Fruit fly (Drosophila melanogaster): ENCODE measurements around the gene CG14223.

The CG14223 gene

dm6 chrX:19622924-19623323, 40.8 kb downstream of the CG14223 start, which contains the start of the genes Naa20A and MKP-4 (continued):
- TF ChIP-seq NfI (GFP tag; optimal IDR thresholded peaks at IDR 0.05) = no peak
- TF ChIP-seq CG11247 (GFP tag; IDR thresholded peaks at IDR 0.05) = no peak
- no peak for TF ChIP-seq lbe (GFP tag; optimal IDR thresholded peaks at IDR 0.05)
- no peak for TF ChIP-seq CG30403 (GFP tag; optimal IDR thresholded peaks at IDR 0.05)
- TF ChIP-seq tx (GFP tag; optimal IDR thresholded peaks at IDR 0.05) = no peak
- no peak for TF ChIP-seq CG31388 (GFP tag; optimal IDR thresholded peaks at IDR 0.05)
- no peak for TF ChIP-seq CG10321 (GFP tag; IDR thresholded peaks at IDR 0.05)
- no peak for TF ChIP-seq Taf1 (GFP tag; IDR thresholded peaks at IDR 0.05)
- no peak for TF ChIP-seq gcm2 (GFP tag; optimal IDR thresholded peaks at IDR 0.05)
- TF ChIP-seq CG12659 (GFP tag; optimal IDR thresholded peaks at IDR 0.05) = peak; percentile 36
- TF ChIP-seq ara (GFP tag; IDR thresholded peaks at IDR 0.05) = no peak
- TF ChIP-seq org-1 (GFP tag; optimal IDR thresholded peaks at IDR 0.05) = no peak
- TF ChIP-seq toy (GFP tag; IDR thresholded peaks at IDR 0.05) = no peak
- TF ChIP-seq CG17829 (tag; optimal IDR thresholded peaks at IDR 0.05) = peak; percentile 5
- peak; percentile 76 for TF ChIP-seq Opbp (GFP tag; IDR thresholded peaks at IDR 0.05; ENCODE audit: partially characterized antibody)
- TF ChIP-seq Rfx (GFP tag; IDR thresholded peaks at IDR 0.05) = no peak
- TF ChIP-seq Hand (GFP tag; optimal IDR thresholded peaks at IDR 0.05) = no peak
- TF ChIP-seq D (optimal IDR thresholded peaks at IDR 0.05) = no peak
- TF ChIP-seq D (GFP tag; optimal IDR thresholded peaks at IDR 0.05) = no peak
- TF ChIP-seq CG3995 (GFP tag; optimal IDR thresholded peaks at IDR 0.05) = no peak
- TF ChIP-seq zen2 (GFP tag; IDR thresholded peaks at IDR 0.05; ENCODE audit: partially characterized antibody) = peak; percentile 76
- no peak for TF ChIP-seq CG3065 (GFP tag; optimal IDR thresholded peaks at IDR 0.05)
- TF ChIP-seq crol (GFP tag; IDR thresholded peaks at IDR 0.05) = no peak
- no peak for TF ChIP-seq lab (GFP tag; optimal IDR thresholded peaks at IDR 0.05)
- TF ChIP-seq YL-1 (GFP tag; optimal IDR thresholded peaks at IDR 0.05) = peak; percentile 31
- no peak for TF ChIP-seq NC2α (GFP tag; optimal IDR thresholded peaks at IDR 0.05)
- no peak for TF ChIP-seq CG31441 (GFP tag; IDR thresholded peaks at IDR 0.05)
- no peak for TF ChIP-seq sim (GFP tag; IDR thresholded peaks at IDR 0.05)
- no peak for TF ChIP-seq Poxn (GFP tag; IDR thresholded peaks at IDR 0.05)
- TF ChIP-seq CG13775 (GFP tag; optimal IDR thresholded peaks at IDR 0.05) = no peak
- TF ChIP-seq CG7963 (GFP tag; IDR thresholded peaks at IDR 0.05; ENCODE audit: partially characterized antibody) = no peak
- no peak for TF ChIP-seq CG5245 (GFP tag; optimal IDR thresholded peaks at IDR 0.05)
- TF ChIP-seq zfh2 (GFP tag; optimal IDR thresholded peaks at IDR 0.05) = no peak
- no peak for TF ChIP-seq ac (GFP tag; optimal IDR thresholded peaks at IDR 0.05)
- no peak for TF ChIP-seq Usf (GFP tag; optimal IDR thresholded peaks at IDR 0.05)
- TF ChIP-seq CG43689 (GFP tag; IDR thresholded peaks at IDR 0.05) = no peak
- TF ChIP-seq CG10979 (tag; optimal IDR thresholded peaks at IDR 0.05) = no peak
- TF ChIP-seq dimm (GFP tag; IDR thresholded peaks at IDR 0.05) = no peak
- no peak for TF ChIP-seq Spps (tag; optimal IDR thresholded peaks at IDR 0.05)
- no peak for TF ChIP-seq CG7928 (GFP tag; optimal IDR thresholded peaks at IDR 0.05)
- no peak for TF ChIP-seq ttk (GFP tag; IDR thresholded peaks at IDR 0.05)
- TF ChIP-seq BEAF-32 (GFP tag; optimal IDR thresholded peaks at IDR 0.05) = peak; percentile 76
- TF ChIP-seq chinmo (GFP tag; IDR thresholded peaks at IDR 0.05; ENCODE audit: partially characterized antibody) = peak; percentile 69; the same call in 1 of the 4 replicates
- TF ChIP-seq br (optimal IDR thresholded peaks at IDR 0.05) = no peak
- no peak for TF ChIP-seq CG13424 (tag; optimal IDR thresholded peaks at IDR 0.05)
- no peak for TF ChIP-seq Mrtf (GFP tag; IDR thresholded peaks at IDR 0.05)
- TF ChIP-seq Hr3 (GFP tag; optimal IDR thresholded peaks at IDR 0.05) = no peak
- no peak for TF ChIP-seq pho (GFP tag; optimal IDR thresholded peaks at IDR 0.05)
- 0 out of 2 replicates have a peak, but pooled peaks have one; percentile 30 for TF ChIP-seq nerfin-2 (GFP tag; IDR thresholded peaks at IDR 0.05; ENCODE audit: partially characterized antibody)
- no peak for TF ChIP-seq Pdp1 (GFP tag; optimal IDR thresholded peaks at IDR 0.05)
- no peak for TF ChIP-seq odd (GFP tag; optimal IDR thresholded peaks at IDR 0.05)
- TF ChIP-seq unpg (GFP tag; optimal IDR thresholded peaks at IDR 0.05) = no peak
- TF ChIP-seq MBD-R2 (GFP tag; IDR thresholded peaks at IDR 0.05) = peak; percentile 95

Measured in whole organism, embryonic.